3 fruit fly cellular contexts compared by ENCODE assay signal in genomic region chrX:17485293-17486056, dm6.
TF ChIP-seq lines count a peak whose summit lies in the region.

No protein-coding gene starts in this region.

TF ChIP-seq in whole organism, adult, 20 proteins besides CTCF, POLR2A, EP300 and RAD21:
- no peak for TF ChIP-seq kay (GFP tag; lab: Kevin White, UChicago; ENCODE audit: borderline replicate concordance)
- TF ChIP-seq CG12768 (GFP tag; optimal IDR thresholded peaks at IDR 0.05; lab: Kevin White, UChicago): no peak
- TF ChIP-seq tj (GFP tag; optimal IDR thresholded peaks at IDR 0.05; lab: Kevin White, UChicago): peak; percentile 91
- TF ChIP-seq pad (GFP tag; optimal IDR thresholded peaks at IDR 0.05; lab: Kevin White, UChicago): no peak
- TF ChIP-seq toe (GFP tag; optimal IDR thresholded peaks at IDR 0.05; lab: Kevin White, UChicago): no peak
- no peak for TF ChIP-seq Mnt (GFP tag; optimal IDR thresholded peaks at IDR 0.05; lab: Kevin White, UChicago)
- TF ChIP-seq Hr96 (GFP tag; optimal IDR thresholded peaks at IDR 0.05; lab: Kevin White, UChicago): no peak

TF ChIP-seq in whole organism, prepupa, 60 proteins besides CTCF, POLR2A, EP300 and RAD21:
- TF ChIP-seq svp (GFP tag; lab: Kevin White, UChicago): peak; percentile 61
- peak; percentile 47 for TF ChIP-seq Eip78C (GFP tag; lab: Kevin White, UChicago)
- TF ChIP-seq pdm3 (GFP tag; optimal IDR thresholded peaks at IDR 0.05; lab: Kevin White, UChicago): no peak
- TF ChIP-seq CG6163 (GFP tag; IDR thresholded peaks at IDR 0.05; lab: Robert Waterston, UW): no peak
TF ChIP-seq in whole organism, prepupa: peak in this region for 2.

TF ChIP-seq in whole organism, wandering third instar larva, 38 proteins besides CTCF, POLR2A, EP300 and RAD21:
- TF ChIP-seq psq (GFP tag; optimal IDR thresholded peaks at IDR 0.05; lab: Kevin White, UChicago): peak; percentile 55
- TF ChIP-seq Rel (GFP tag; optimal IDR thresholded peaks at IDR 0.05; lab: Kevin White, UChicago): no peak
- TF ChIP-seq Rel (tag; optimal IDR thresholded peaks at IDR 0.05; lab: Kevin White, UChicago): peak; percentile 70
- TF ChIP-seq OdsH (GFP tag; optimal IDR thresholded peaks at IDR 0.05; lab: Kevin White, UChicago): no peak
- no peak for TF ChIP-seq Dif (GFP tag; optimal IDR thresholded peaks at IDR 0.05; lab: Kevin White, UChicago; ENCODE audit: partially characterized antibody)
